Worm (Caenorhabditis elegans): Measurements from ENCODE around the gene clec-230.

clec-230 gene

DNA sequence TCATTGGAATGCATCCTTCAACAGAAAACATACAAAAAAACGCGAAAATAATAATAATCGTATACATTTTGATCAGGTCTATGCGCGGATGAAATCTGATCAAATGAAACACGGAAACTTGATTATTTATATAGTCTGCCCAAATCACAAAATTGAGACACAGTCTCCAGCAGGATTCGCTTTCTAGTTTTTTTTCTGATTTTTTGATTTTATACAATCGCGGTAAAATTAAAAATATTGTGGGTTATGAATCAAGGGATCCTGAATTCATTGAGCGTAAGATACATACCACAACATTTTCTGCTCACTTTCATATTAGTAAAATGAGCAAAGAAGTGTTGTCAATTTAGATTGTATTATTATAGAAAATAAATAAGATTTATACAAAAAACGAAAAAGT, at the start of gene clec-230:
TSS of gene clec-230 (minus strand) at position 101 of the 400 bp plus-strand sequence.
- TF ChIP-seq flt-1 (GFP tag; IDR thresholded peaks at IDR 0.05), result no peak
- TF ChIP-seq ref-1 (GFP tag; conservative IDR thresholded peaks at IDR 0.05), result no peak
- no peak for TF ChIP-seq ztf-23 (GFP tag; IDR thresholded peaks at IDR 0.05)
- TF ChIP-seq ztf-29 (GFP tag; IDR thresholded peaks at IDR 0.05), result no peak
- no peak for TF ChIP-seq klf-2 (GFP tag; conservative IDR thresholded peaks at IDR 0.05)
- no peak for TF ChIP-seq T22C8.4 (GFP tag; IDR thresholded peaks at IDR 0.05)
- no peak for TF ChIP-seq tab-1 (GFP tag; IDR thresholded peaks at IDR 0.05)
- no peak for TF ChIP-seq med-1 (GFP tag; optimal IDR thresholded peaks at IDR 0.05; ENCODE audit: insufficient read depth)
- no peak for TF ChIP-seq cog-1 (tag; optimal IDR thresholded peaks at IDR 0.05)

DNA sequence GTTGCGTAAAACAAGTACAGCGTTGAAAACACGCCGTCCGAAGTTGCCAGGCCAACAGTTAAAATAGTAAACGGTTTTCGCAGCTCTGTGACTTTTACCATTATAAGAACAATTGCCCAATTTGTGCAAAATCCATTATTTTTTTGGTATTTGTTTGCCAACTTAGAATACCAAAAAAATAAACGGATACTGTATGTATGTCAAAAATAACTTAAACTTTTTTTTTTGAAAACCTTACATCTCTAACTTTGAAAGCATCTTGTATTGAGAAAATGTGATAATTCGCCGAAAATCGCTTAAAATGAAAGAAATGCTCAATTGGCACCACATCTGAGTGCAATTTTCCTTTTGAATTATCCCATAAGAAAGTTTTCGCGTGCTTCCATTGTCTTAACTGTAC, 49.8 kb upstream of the clec-230 start, which contains the start of gene fbxa-199:
TSS of gene fbxa-199 (minus strand) at position 101 of the 400 bp plus-strand sequence.
- no peak for TF ChIP-seq ref-1 (GFP tag; conservative IDR thresholded peaks at IDR 0.05)
- no peak for TF ChIP-seq klf-2 (GFP tag; conservative IDR thresholded peaks at IDR 0.05)
- TF ChIP-seq flt-1 (GFP tag; IDR thresholded peaks at IDR 0.05), result no peak
- no peak for TF ChIP-seq T22C8.4 (GFP tag; IDR thresholded peaks at IDR 0.05)
- no peak for TF ChIP-seq cog-1 (tag; optimal IDR thresholded peaks at IDR 0.05)
- TF ChIP-seq med-1 (GFP tag; optimal IDR thresholded peaks at IDR 0.05; ENCODE audit: insufficient read depth), result no peak
- no peak for TF ChIP-seq tab-1 (GFP tag; IDR thresholded peaks at IDR 0.05)
- TF ChIP-seq ztf-29 (GFP tag; IDR thresholded peaks at IDR 0.05), result no peak
- no peak for TF ChIP-seq ztf-23 (GFP tag; IDR thresholded peaks at IDR 0.05)

DNA sequence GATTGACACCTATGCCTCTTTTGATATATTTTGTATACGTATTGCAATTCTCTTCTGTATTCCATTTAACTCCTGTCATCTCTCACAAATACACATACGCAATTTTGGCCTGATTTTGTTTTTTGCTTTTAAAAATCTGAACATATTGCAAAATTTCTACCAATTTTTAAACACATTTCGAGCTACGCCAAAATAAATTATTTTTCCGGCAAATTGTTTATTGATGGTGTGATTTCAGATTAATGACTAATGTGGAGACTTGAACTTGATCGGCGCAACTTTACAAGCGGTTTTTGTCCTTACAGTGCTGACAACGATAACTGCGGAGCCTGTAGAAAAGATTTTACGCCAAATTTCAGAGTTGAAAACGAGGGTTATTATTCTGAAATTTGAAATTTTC, 48.2 kb upstream of the clec-230 start:
- TF ChIP-seq cog-1 (tag; optimal IDR thresholded peaks at IDR 0.05) (no peak), med-1 (GFP tag; optimal IDR thresholded peaks at IDR 0.05; ENCODE audit: insufficient read depth) (no peak), ref-1 (GFP tag; conservative IDR thresholded peaks at IDR 0.05) (no peak), ztf-23 (GFP tag; IDR thresholded peaks at IDR 0.05) (no peak), ztf-29 (GFP tag; IDR thresholded peaks at IDR 0.05) (no peak), tab-1 (GFP tag; IDR thresholded peaks at IDR 0.05) (no peak), flt-1 (GFP tag; IDR thresholded peaks at IDR 0.05) (no peak)

DNA sequence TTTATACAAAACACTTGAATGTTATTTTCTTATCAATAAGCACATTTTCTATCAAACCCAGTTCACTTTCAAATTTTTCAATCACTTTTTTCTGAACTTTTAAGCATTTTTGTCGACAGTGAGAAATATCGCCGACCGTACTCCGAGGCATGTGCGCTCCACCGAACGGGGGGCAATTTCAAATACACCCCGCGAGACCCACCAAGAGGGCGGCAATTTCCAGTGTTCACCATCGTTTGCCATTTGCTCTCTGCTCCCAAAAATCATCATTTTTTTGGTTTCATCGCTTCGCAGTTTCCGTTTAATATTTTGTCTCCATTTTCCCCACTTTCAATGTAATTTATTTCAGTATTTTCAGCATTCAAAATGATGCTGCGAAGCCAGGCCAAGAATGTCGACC, 46.4 kb upstream of the clec-230 start, which contains the start of gene cyb-3:
TSS of gene cyb-3 (plus strand) at position 350 of the 400 bp plus-strand sequence.
- TF ChIP-seq ztf-29 (GFP tag; IDR thresholded peaks at IDR 0.05) (no peak), flt-1 (GFP tag; IDR thresholded peaks at IDR 0.05) (no peak), ref-1 (GFP tag; conservative IDR thresholded peaks at IDR 0.05) (no peak), cog-1 (tag; optimal IDR thresholded peaks at IDR 0.05) (no peak), ztf-23 (GFP tag; IDR thresholded peaks at IDR 0.05) (no peak), med-1 (GFP tag; optimal IDR thresholded peaks at IDR 0.05; ENCODE audit: insufficient read depth) (no peak), T22C8.4 (GFP tag; IDR thresholded peaks at IDR 0.05) (no peak), klf-2 (GFP tag; conservative IDR thresholded peaks at IDR 0.05) (no peak)

DNA sequence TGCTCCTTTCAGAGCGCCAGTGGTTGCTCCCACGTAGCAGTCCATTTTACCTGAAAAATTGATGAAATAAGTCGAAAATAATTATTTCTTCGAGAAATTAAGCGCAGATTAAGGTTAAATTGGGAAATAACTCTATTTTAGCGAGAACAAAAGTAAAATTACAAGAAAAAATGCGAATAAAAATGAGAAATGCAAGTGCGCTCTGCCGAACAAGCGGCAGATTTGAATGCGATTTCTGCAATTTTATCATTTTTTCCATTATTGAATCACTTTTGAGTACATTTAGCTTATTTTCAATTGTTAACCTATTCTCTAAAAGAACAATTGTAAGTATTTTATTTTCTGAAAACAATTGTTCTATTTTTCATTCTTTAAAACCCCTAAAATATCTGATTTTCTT, 46.0 kb upstream of the clec-230 start, which contains the start of gene T06E6.1:
TSS of gene T06E6.1 (minus strand) at position 56 of the 400 bp plus-strand sequence.
- TF ChIP-seq klf-2 (GFP tag; conservative IDR thresholded peaks at IDR 0.05), result no peak
- no peak for TF ChIP-seq tab-1 (GFP tag; IDR thresholded peaks at IDR 0.05)
- no peak for TF ChIP-seq flt-1 (GFP tag; IDR thresholded peaks at IDR 0.05)
- TF ChIP-seq T22C8.4 (GFP tag; IDR thresholded peaks at IDR 0.05), result no peak
- TF ChIP-seq ref-1 (GFP tag; conservative IDR thresholded peaks at IDR 0.05), result no peak
- no peak for TF ChIP-seq med-1 (GFP tag; optimal IDR thresholded peaks at IDR 0.05; ENCODE audit: insufficient read depth)
- TF ChIP-seq ztf-23 (GFP tag; IDR thresholded peaks at IDR 0.05), result no peak
- no peak for TF ChIP-seq ztf-29 (GFP tag; IDR thresholded peaks at IDR 0.05)
- TF ChIP-seq cog-1 (tag; optimal IDR thresholded peaks at IDR 0.05), result no peak

DNA sequence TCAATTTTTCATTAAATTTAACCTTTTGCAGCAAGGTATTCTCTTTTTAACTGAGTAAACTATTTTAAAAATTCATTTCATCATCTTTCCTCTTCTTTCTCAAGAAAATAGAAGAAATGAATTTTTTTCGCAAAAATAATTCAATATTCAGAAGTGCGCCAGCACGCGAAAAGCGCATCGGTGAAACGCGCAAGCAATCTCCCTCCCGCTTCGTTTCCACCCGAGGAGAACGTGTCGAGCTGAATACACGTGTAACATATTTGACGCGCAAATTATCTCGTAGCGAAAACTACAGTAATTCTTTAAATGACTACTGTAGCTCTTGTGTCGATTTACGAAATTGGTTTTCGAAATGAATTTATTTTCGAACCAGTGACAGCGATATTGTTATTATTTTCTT, 43.1 kb upstream of the clec-230 start:
- TF ChIP-seq ztf-29 (GFP tag; IDR thresholded peaks at IDR 0.05), result no peak
- no peak for TF ChIP-seq klf-2 (GFP tag; conservative IDR thresholded peaks at IDR 0.05)

- no peak for TF ChIP-seq klf-2 (GFP tag; conservative IDR thresholded peaks at IDR 0.05)
- no peak for TF ChIP-seq tab-1 (GFP tag; IDR thresholded peaks at IDR 0.05)
- TF ChIP-seq T22C8.4 (GFP tag; IDR thresholded peaks at IDR 0.05), result no peak
- TF ChIP-seq ztf-23 (GFP tag; IDR thresholded peaks at IDR 0.05), result no peak
- no peak for TF ChIP-seq cog-1 (tag; optimal IDR thresholded peaks at IDR 0.05)
- TF ChIP-seq ref-1 (GFP tag; conservative IDR thresholded peaks at IDR 0.05), result no peak
- TF ChIP-seq ztf-29 (GFP tag; IDR thresholded peaks at IDR 0.05), result no peak
- no peak for TF ChIP-seq flt-1 (GFP tag; IDR thresholded peaks at IDR 0.05)
- TF ChIP-seq med-1 (GFP tag; optimal IDR thresholded peaks at IDR 0.05; ENCODE audit: insufficient read depth), result no peak
These were observed 40.0 kb upstream of the clec-230 start, which contains the start of gene srh-170 for ce11 chrV:15388820-15389384. Gene srh-170 (minus strand): TSS chrV:15388870.

- TF ChIP-seq ztf-29 (GFP tag; IDR thresholded peaks at IDR 0.05), result no peak
- TF ChIP-seq ref-1 (GFP tag; conservative IDR thresholded peaks at IDR 0.05), result no peak
These were observed 35.8 kb upstream of the clec-230 start, which contains the start of gene str-102 for ce11 chrV:15384733-15385132. Gene str-102 (plus strand): TSS chrV:15385033.

DNA sequence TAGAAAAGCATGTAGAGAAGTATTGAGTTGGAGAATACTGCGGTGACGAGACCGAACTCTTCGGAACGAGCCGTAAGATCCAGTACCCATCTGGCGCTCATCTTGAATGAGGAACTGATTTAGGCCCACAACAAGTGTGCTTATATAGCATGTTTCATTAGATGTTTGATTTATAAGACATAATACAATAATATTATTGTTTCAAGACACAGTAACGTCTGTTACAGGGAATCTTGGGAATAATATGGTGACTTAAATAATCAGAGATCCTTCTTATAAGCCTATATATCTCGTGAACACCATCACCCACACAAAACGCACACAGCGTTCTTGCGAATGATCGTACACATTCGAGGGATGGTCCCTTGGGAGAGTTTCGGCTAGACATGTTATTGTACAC, 34.8 kb upstream of the clec-230 start, which contains the start of gene str-88:
TSS of gene str-88 (minus strand) at position 101 of the 400 bp plus-strand sequence.
- TF ChIP-seq ztf-23 (GFP tag; IDR thresholded peaks at IDR 0.05) (no peak), med-1 (GFP tag; optimal IDR thresholded peaks at IDR 0.05; ENCODE audit: insufficient read depth) (no peak), ref-1 (GFP tag; conservative IDR thresholded peaks at IDR 0.05) (no peak), flt-1 (GFP tag; IDR thresholded peaks at IDR 0.05) (no peak), ztf-29 (GFP tag; IDR thresholded peaks at IDR 0.05) (no peak), cog-1 (tag; optimal IDR thresholded peaks at IDR 0.05) (no peak), klf-2 (GFP tag; conservative IDR thresholded peaks at IDR 0.05) (no peak), T22C8.4 (GFP tag; IDR thresholded peaks at IDR 0.05) (no peak), tab-1 (GFP tag; IDR thresholded peaks at IDR 0.05) (no peak)

DNA sequence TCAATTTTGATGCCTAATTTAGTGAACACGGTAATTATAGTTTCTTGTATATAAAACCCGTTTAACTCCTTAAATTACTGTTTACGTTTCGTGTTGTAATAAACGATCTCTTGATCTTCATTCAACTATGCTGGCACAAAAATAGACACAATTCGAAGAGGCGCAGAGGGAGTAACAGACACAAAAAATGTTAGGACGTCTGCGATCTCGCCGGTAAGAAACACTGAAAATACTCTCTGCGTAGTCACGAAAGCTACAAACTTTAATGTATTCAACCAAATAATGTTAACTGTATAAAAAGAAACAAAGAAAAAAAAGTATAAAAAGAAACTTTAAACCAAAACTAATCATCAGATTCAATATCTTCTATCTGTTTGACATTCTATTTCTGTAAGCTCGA, 31.9 kb upstream of the clec-230 start, which contains the start of gene dhs-23:
TSS of gene dhs-23 (plus strand) at position 363 of the 400 bp plus-strand sequence.
- no peak for TF ChIP-seq ztf-23 (GFP tag; IDR thresholded peaks at IDR 0.05)
- no peak for TF ChIP-seq ref-1 (GFP tag; conservative IDR thresholded peaks at IDR 0.05)
- no peak for TF ChIP-seq tab-1 (GFP tag; IDR thresholded peaks at IDR 0.05)
- no peak for TF ChIP-seq T22C8.4 (GFP tag; IDR thresholded peaks at IDR 0.05)
- no peak for TF ChIP-seq klf-2 (GFP tag; conservative IDR thresholded peaks at IDR 0.05)
- TF ChIP-seq med-1 (GFP tag; optimal IDR thresholded peaks at IDR 0.05; ENCODE audit: insufficient read depth), result no peak
- no peak for TF ChIP-seq ztf-29 (GFP tag; IDR thresholded peaks at IDR 0.05)
- no peak for TF ChIP-seq flt-1 (GFP tag; IDR thresholded peaks at IDR 0.05)
- no peak for TF ChIP-seq cog-1 (tag; optimal IDR thresholded peaks at IDR 0.05)
